Worm (Caenorhabditis elegans): ENCODE measurements around the gene srj-32.
"Not testable (repeated sequence)": the region's sequence is repeated elsewhere in the genome, so short reads cannot be mapped to it uniquely, and the experiment has no call there.

The srj-32 gene

ce11 chrV:7325285-7325684 is 28.1 kb upstream of the srj-32 start, which contains the start of gene srx-92:
Gene srx-92, minus strand, starts transcription at chrV:7325385.
- TF ChIP-seq ztf-11 (tag; optimal IDR thresholded peaks at IDR 0.05) = no peak
- TF ChIP-seq blmp-1 (tag; optimal IDR thresholded peaks at IDR 0.05; ENCODE audit: insufficient read depth) = no peak
- TF ChIP-seq lin-11 (tag; optimal IDR thresholded peaks at IDR 0.05) = no peak
- no peak for TF ChIP-seq unc-62 (GFP tag; optimal IDR thresholded peaks at IDR 0.05)
- TF ChIP-seq ztf-1 (GFP tag; conservative IDR thresholded peaks at IDR 0.05) = no peak
- no peak for TF ChIP-seq R02D3.7 (tag; optimal IDR thresholded peaks at IDR 0.05)
- TF ChIP-seq lin-13 (GFP tag; optimal IDR thresholded peaks at IDR 0.05) = no peak
- TF ChIP-seq nhr-237 (tag; optimal IDR thresholded peaks at IDR 0.05) = no peak
- no peak for TF ChIP-seq nhr-77 (tag; optimal IDR thresholded peaks at IDR 0.05)
- TF ChIP-seq zag-1 (tag; optimal IDR thresholded peaks at IDR 0.05) = no peak
- no peak for TF ChIP-seq lin-39 (tag; optimal IDR thresholded peaks at IDR 0.05)
- TF ChIP-seq mbf-1 (tag; optimal IDR thresholded peaks at IDR 0.05) = no peak
- no peak for TF ChIP-seq unc-55 (GFP tag; optimal IDR thresholded peaks at IDR 0.05)

DNA sequence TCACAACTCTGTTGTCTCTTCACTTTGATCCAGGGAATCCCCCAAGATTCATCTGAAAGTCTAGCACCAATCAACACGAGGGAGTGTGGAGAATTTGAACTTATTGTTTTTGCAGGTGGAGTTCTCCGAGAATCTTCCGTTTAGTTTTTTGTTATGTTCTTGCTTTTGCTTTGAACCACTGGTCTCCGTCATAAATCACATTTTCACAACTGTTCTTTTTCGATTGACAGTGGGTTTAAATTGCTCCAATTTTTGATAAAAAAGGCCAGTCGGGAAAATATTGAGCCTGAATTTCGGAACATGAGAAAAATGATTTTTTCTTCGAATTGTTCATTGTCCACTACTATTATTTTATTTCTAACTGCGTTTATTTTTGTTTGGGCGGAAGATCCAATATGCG is 24.8 kb upstream of the srj-32 start, which contains the start of gene F10G2.10:
Gene F10G2.10, plus strand, starts transcription at position 301 of the 400 bp plus-strand sequence.
- TF ChIP-seq aly-2 (tag; optimal IDR thresholded peaks at IDR 0.05) (no peak), ceh-16 (tag; optimal IDR thresholded peaks at IDR 0.05) (no peak), unc-55 (GFP tag; optimal IDR thresholded peaks at IDR 0.05) (no peak), nhr-129 (tag; optimal IDR thresholded peaks at IDR 0.05) (no peak), alr-1 (tag; optimal IDR thresholded peaks at IDR 0.05) (no peak), egl-27 (tag; optimal IDR thresholded peaks at IDR 0.05) (no peak), zag-1 (tag; optimal IDR thresholded peaks at IDR 0.05) (no peak), elt-1 (tag; optimal IDR thresholded peaks at IDR 0.05) (no peak), nhr-21 (tag; optimal IDR thresholded peaks at IDR 0.05) (no peak), dmd-4 (tag; optimal IDR thresholded peaks at IDR 0.05) (no peak), nhr-237 (tag; optimal IDR thresholded peaks at IDR 0.05) (no peak), lsy-2 (tag; optimal IDR thresholded peaks at IDR 0.05) (no peak)

DNA sequence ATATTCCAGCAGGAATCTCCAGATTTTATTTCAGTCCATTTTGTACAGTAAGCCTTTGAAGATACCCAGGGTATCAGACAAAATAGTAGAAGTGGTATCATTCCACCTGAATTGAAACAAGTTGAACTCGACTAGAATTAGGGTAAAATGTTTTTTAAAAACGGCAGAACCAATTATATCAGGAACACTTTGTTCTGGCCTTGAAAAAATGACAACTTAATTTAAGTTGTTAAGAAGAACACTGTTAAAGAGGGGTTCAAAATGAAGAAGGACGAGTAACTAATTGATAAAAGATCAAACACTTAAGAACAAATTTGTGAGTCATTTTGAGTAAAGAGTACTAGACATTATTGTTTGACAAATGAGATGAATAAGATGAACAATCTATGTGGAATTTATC is 23.7 kb upstream of the srj-32 start, which contains the start of gene lmd-4:
Gene lmd-4, minus strand, starts transcription at position 101 of the 400 bp plus-strand sequence.
- TF ChIP-seq ZK546.5 (tag; optimal IDR thresholded peaks at IDR 0.05) = no peak
- no peak for TF ChIP-seq ztf-11 (tag; optimal IDR thresholded peaks at IDR 0.05)
- no peak for TF ChIP-seq ceh-82 (tag; optimal IDR thresholded peaks at IDR 0.05)
- no peak for TF ChIP-seq elt-3 (tag; optimal IDR thresholded peaks at IDR 0.05)
- no peak for TF ChIP-seq sma-3 (GFP tag; optimal IDR thresholded peaks at IDR 0.05)
- no peak for TF ChIP-seq dmd-4 (tag; optimal IDR thresholded peaks at IDR 0.05)
- no peak for TF ChIP-seq elt-1 (tag; optimal IDR thresholded peaks at IDR 0.05)
- TF ChIP-seq ama-1 (optimal IDR thresholded peaks at IDR 0.05) = no peak
- no peak for TF ChIP-seq unc-55 (GFP tag; optimal IDR thresholded peaks at IDR 0.05)
- TF ChIP-seq crh-2 (tag; optimal IDR thresholded peaks at IDR 0.05) = no peak
- no peak for TF ChIP-seq nhr-77 (tag; optimal IDR thresholded peaks at IDR 0.05)
- no peak for TF ChIP-seq nhr-11 (tag; optimal IDR thresholded peaks at IDR 0.05)
- no peak for TF ChIP-seq ztf-4 (tag; optimal IDR thresholded peaks at IDR 0.05)
- no peak for TF ChIP-seq lsy-2 (tag; optimal IDR thresholded peaks at IDR 0.05)

DNA sequence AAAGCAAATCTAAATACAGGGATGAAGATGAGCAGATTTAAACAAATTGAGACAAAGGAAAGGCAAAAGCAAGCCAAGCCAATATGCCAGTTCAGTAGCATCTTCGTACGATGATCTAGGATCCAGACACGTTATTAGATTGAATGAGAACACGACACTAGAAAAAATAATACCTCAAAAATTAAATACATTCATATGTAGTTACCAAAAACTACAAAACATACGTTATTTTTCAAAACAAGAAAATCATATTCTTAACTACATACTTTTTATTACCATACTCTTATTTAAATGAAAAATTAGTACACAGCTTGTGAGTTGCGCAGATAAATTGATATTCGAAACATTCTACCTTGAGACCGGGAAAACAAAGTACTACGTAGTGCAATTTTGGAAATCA is 16.1 kb upstream of the srj-32 start, which contains the start of gene srx-6:
Gene srx-6, minus strand, starts transcription at position 101 of the 400 bp plus-strand sequence.
- TF ChIP-seq sma-9 (GFP tag; optimal IDR thresholded peaks at IDR 0.05) = no peak
- TF ChIP-seq sma-9 (tag; optimal IDR thresholded peaks at IDR 0.05) = no peak

DNA sequence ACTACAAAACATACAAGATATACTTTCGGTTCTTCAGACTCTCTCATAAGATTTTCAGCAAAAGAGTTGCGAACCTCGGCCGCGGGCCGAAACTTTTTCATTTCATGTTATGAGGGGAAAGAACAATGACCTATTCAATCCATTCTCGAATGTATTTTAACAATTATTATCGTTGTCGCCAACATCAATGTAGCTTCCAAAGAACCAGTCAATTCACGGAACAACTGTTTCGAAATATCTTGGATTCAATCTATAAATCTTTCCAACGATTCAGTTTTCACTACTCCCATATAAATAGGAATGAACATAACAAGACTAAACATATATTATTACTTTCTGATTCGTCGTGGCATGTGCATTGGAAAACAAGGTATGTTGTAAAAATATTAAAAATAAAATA is 9.9 kb upstream of the srj-32 start, which contains the start of gene F07G11.1:
Gene F07G11.1, plus strand, starts transcription at position 301 of the 400 bp plus-strand sequence.
- no peak for TF ChIP-seq mbf-1 (tag; optimal IDR thresholded peaks at IDR 0.05)
- TF ChIP-seq F13H6.1 (tag; optimal IDR thresholded peaks at IDR 0.05) = no peak
- no peak for TF ChIP-seq ceh-82 (tag; optimal IDR thresholded peaks at IDR 0.05)
- TF ChIP-seq dmd-4 (tag; optimal IDR thresholded peaks at IDR 0.05) = no peak
- no peak for TF ChIP-seq ceh-16 (tag; optimal IDR thresholded peaks at IDR 0.05)

- not testable (repeated sequence) for TF ChIP-seq elt-3, lin-39, skn-1 (tag; optimal IDR thresholded peaks at IDR 0.05)
Measured at ce11 chrV:7304506-7304905, 7.3 kb upstream of the srj-32 start, which contains the start of gene F07G11.2. Gene F07G11.2, plus strand, starts transcription at chrV:7304806.

Measured in whole organism, L2 larva.